Fruit fly (Drosophila melanogaster) whole organism, prepupa: Measurements from ENCODE around the gene Art8.

ENCODE experiments used
- CG11762 ChIP-seq: fragments of 200-800 bp; sonication (Bioruptor generic); optimal IDR thresholded peaks from 3 replicates; lab custom pipeline; 2016; ENCODE audit warnings: missing biosample characterization, missing genetic modification characterization; ENCODE audit not compliant: insufficient read depth
- CG6276 ChIP-seq: fragments of 200-800 bp; sonication (Bioruptor generic); optimal IDR thresholded peaks from 2 replicates; lab custom pipeline; 2017; ENCODE audit warnings: missing biosample characterization, mild to moderate bottlenecking, missing genetic modification characterization
- Met ChIP-seq: fragments of 200-800 bp; sonication (Bioruptor generic); optimal IDR thresholded peaks from 3 replicates; lab custom pipeline; 2016; ENCODE audit warnings: missing biosample characterization, missing genetic modification characterization
- dac ChIP-seq: fragments of 200-800 bp; sonication (Bioruptor generic); optimal IDR thresholded peaks from 2 replicates; lab custom pipeline; 2017; ENCODE audit warnings: missing biosample characterization, mild to moderate bottlenecking, missing genetic modification characterization

Art8 gene

dm6 chr2L:10963979-10964378 is 46.9 kb downstream of the Art8 start, which contains the start of gene dpr2:
TSS of gene dpr2 (minus strand) at chr2L:10964153.
- no peak for TF ChIP-seq Met (GFP tag; lab: Kevin White, UChicago)
- no peak for TF ChIP-seq CG6276 (GFP tag; lab: Kevin White, UChicago)
- no peak for TF ChIP-seq CG11762
- TF ChIP-seq dac (GFP tag; lab: Kevin White, UChicago), result no peak
